ENCODE assay signal across 5 fruit fly cellular contexts in the genomic region with DNA sequence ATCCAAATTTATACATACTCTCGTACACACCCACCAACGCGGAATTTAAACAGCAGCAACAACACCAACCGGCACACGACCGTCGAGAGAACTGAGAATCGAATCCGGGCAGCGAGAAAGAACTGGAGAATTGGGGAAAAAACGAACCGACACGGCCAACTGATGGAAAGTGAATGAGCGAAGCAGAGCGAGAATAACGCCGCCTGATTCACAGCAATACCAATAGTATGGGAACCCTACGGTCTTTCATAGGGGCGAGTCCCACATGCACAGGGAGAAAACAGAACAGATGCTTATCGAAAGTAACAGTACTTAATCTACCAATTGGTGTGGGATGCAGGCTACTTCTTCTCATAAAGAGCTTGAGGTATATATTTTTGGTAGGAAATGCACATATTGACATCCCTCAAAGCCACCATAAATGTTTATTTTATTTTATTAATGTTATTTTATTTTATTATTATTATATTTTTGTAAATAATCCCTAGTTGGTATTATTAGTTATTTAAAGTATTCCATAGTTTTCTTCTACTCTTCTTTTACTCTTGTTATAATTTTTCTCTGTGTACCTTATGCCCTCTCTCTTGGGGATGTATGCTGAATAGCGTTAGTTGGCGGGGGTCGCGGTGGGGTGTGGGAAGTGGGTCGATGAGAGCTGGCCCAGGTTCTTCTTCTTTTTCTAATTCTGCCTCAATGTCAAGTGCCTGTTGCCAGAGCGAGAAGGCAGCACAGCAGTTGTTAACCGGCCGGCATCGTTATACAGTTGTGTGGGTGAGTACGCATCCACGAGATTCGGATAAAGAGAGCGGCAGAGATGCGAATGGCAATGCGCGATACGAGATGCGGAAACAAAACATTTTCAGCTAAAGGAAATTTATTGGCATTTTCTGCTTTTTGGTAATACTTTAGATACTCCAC.
A peak's percentile ranks its signal among the peaks of the same experiment; 100 is the strongest.
TF ChIP-seq lines count a peak whose summit lies in the region.

Gene CG17544 (minus strand): TSS at position 177 of the 918 bp plus-strand sequence.

- no peak for TF ChIP-seq CTCF in whole organism, embryonic (GFP tag; optimal IDR thresholded peaks at IDR 0.05; lab: Kevin White, UChicago)

TF ChIP-seq in whole organism, adult, 20 proteins besides CTCF, POLR2A, EP300 and RAD21 (continues in another document):
- TF ChIP-seq Hr96 (GFP tag; optimal IDR thresholded peaks at IDR 0.05; lab: Kevin White, UChicago) (peak; percentile 26), CG5204 (GFP tag; optimal IDR thresholded peaks at IDR 0.05; lab: Kevin White, UChicago) (peak; percentile 41), CG7045 (GFP tag; optimal IDR thresholded peaks at IDR 0.05; lab: Kevin White, UChicago) (peak; percentile 71), Mnt (GFP tag; optimal IDR thresholded peaks at IDR 0.05; lab: Kevin White, UChicago) (no peak), ovo (GFP tag; optimal IDR thresholded peaks at IDR 0.05; lab: Kevin White, UChicago) (peak; percentile 20), kay (GFP tag; lab: Kevin White, UChicago; ENCODE audit: borderline replicate concordance) (peak; percentile 15), CG1620 (GFP tag; optimal IDR thresholded peaks at IDR 0.05; lab: Kevin White, UChicago) (no peak), tj (GFP tag; optimal IDR thresholded peaks at IDR 0.05; lab: Kevin White, UChicago) (peak; percentile 62), Clk (GFP tag; optimal IDR thresholded peaks at IDR 0.05; lab: Kevin White, UChicago) (no peak), CG33017 (tag; optimal IDR thresholded peaks at IDR 0.05; lab: Kevin White, UChicago) (peak; percentile 57), pad (GFP tag; optimal IDR thresholded peaks at IDR 0.05; lab: Kevin White, UChicago) (peak; percentile 95), cnc (optimal IDR thresholded peaks at IDR 0.05; lab: Kevin White, UChicago) (no peak), cic (GFP tag; optimal IDR thresholded peaks at IDR 0.05; lab: Kevin White, UChicago) (peak; percentile 64), CG11617 (GFP tag; optimal IDR thresholded peaks at IDR 0.05; lab: Kevin White, UChicago) (peak; percentile 86), CG14711 (tag; optimal IDR thresholded peaks at IDR 0.05; lab: Kevin White, UChicago) (peak; percentile 65), CG7101 (tag; optimal IDR thresholded peaks at IDR 0.05; lab: Kevin White, UChicago) (peak; percentile 74)

TF ChIP-seq in whole organism, embryonic, 481 proteins besides CTCF, POLR2A, EP300 and RAD21 (continues in another document):
- TF ChIP-seq eve (GFP tag; optimal IDR thresholded peaks at IDR 0.05; lab: Kevin White, UChicago): peak in 1 of 2 experiments; percentile 10
- TF ChIP-seq kay (GFP tag; optimal IDR thresholded peaks at IDR 0.05; lab: Kevin White, UChicago): peak; percentile 54
- TF ChIP-seq NC2β (GFP tag; optimal IDR thresholded peaks at IDR 0.05; lab: Kevin White, UChicago): no peak
- no peak for TF ChIP-seq nerfin-2 (GFP tag; IDR thresholded peaks at IDR 0.05; lab: Robert Waterston, UW; ENCODE audit: partially characterized antibody)
- peak; percentile 11 for TF ChIP-seq CG12219 (GFP tag; optimal IDR thresholded peaks at IDR 0.05; lab: Kevin White, UChicago)
- peak; percentile 90 for TF ChIP-seq CG3281 (GFP tag; optimal IDR thresholded peaks at IDR 0.05; lab: Kevin White, UChicago)
- no peak for TF ChIP-seq Dref (GFP tag; IDR thresholded peaks at IDR 0.05; lab: Robert Waterston, UW)
- peak; percentile 28 for TF ChIP-seq jumu (GFP tag; optimal IDR thresholded peaks at IDR 0.05; lab: Kevin White, UChicago)
- TF ChIP-seq cato (GFP tag; optimal IDR thresholded peaks at IDR 0.05; lab: Kevin White, UChicago; ENCODE audit: borderline replicate concordance): peak; percentile 52
- TF ChIP-seq CG1233 (GFP tag; optimal IDR thresholded peaks at IDR 0.05; lab: Kevin White, UChicago): peak; percentile 89
- TF ChIP-seq Jarid2 (GFP tag; optimal IDR thresholded peaks at IDR 0.05; lab: Kevin White, UChicago): peak; percentile 64
- peak; percentile 53 for TF ChIP-seq fd3F (GFP tag; optimal IDR thresholded peaks at IDR 0.05; lab: Kevin White, UChicago)
- TF ChIP-seq gce (GFP tag; IDR thresholded peaks at IDR 0.05; lab: Robert Waterston, UW): peak; percentile 56; the same call in 1 of the 3 replicates
- TF ChIP-seq CG5245 (GFP tag; optimal IDR thresholded peaks at IDR 0.05; lab: Kevin White, UChicago): no peak
- TF ChIP-seq wor (GFP tag; IDR thresholded peaks at IDR 0.05; lab: Robert Waterston, UW): peak; percentile 21; the same call in 1 of the 2 replicates

TF ChIP-seq in whole organism, prepupa, 60 proteins besides CTCF, POLR2A, EP300 and RAD21 (continues in another document):
- TF ChIP-seq CG8632 (GFP tag; optimal IDR thresholded peaks at IDR 0.05; lab: Kevin White, UChicago) (peak; percentile 83), fkh (GFP tag; optimal IDR thresholded peaks at IDR 0.05; lab: Kevin White, UChicago) (peak; percentile 69), CG11902 (GFP tag; optimal IDR thresholded peaks at IDR 0.05; lab: Kevin White, UChicago) (peak; percentile 28), net (GFP tag; optimal IDR thresholded peaks at IDR 0.05; lab: Kevin White, UChicago) (peak; percentile 54), achi (GFP tag; optimal IDR thresholded peaks at IDR 0.05; lab: Kevin White, UChicago) (peak; percentile 84), Lpt (GFP tag; optimal IDR thresholded peaks at IDR 0.05; lab: Kevin White, UChicago) (peak; percentile 49), CG6854 (GFP tag; optimal IDR thresholded peaks at IDR 0.05; lab: Kevin White, UChicago) (peak; percentile 56), CG9139 (GFP tag; optimal IDR thresholded peaks at IDR 0.05; lab: Kevin White, UChicago) (peak; percentile 42), topi (GFP tag; optimal IDR thresholded peaks at IDR 0.05; lab: Kevin White, UChicago) (peak; percentile 22), CG3919 (GFP tag; optimal IDR thresholded peaks at IDR 0.05; lab: Kevin White, UChicago) (peak; percentile 50), CG4318 (GFP tag; optimal IDR thresholded peaks at IDR 0.05; lab: Kevin White, UChicago) (peak; percentile 66), fd85E (GFP tag; optimal IDR thresholded peaks at IDR 0.05; lab: Kevin White, UChicago) (peak; percentile 5), CG6808 (GFP tag; optimal IDR thresholded peaks at IDR 0.05; lab: Kevin White, UChicago) (peak; percentile 79), CG8319 (GFP tag; optimal IDR thresholded peaks at IDR 0.05; lab: Kevin White, UChicago) (peak; percentile 25), acj6 (GFP tag; optimal IDR thresholded peaks at IDR 0.05; lab: Kevin White, UChicago) (peak; percentile 82), CG3032 (tag; optimal IDR thresholded peaks at IDR 0.05; lab: Kevin White, UChicago) (peak; percentile 84)

TF ChIP-seq in whole organism, pupa, 21 proteins besides CTCF, POLR2A, EP300 and RAD21 (continues in another document):
- peak; percentile 83 for TF ChIP-seq Snoo (tag; optimal IDR thresholded peaks at IDR 0.05; lab: Kevin White, UChicago)
- TF ChIP-seq gl (tag; optimal IDR thresholded peaks at IDR 0.05; lab: Kevin White, UChicago): no peak
- no peak for TF ChIP-seq EcR (GFP tag; optimal IDR thresholded peaks at IDR 0.05; lab: Kevin White, UChicago)
- peak; percentile 88 for TF ChIP-seq CG14655 (GFP tag; optimal IDR thresholded peaks at IDR 0.05; lab: Kevin White, UChicago)
- peak; percentile 51 for TF ChIP-seq CG8301 (tag; optimal IDR thresholded peaks at IDR 0.05; lab: Kevin White, UChicago)
- TF ChIP-seq Ets98B (GFP tag; IDR thresholded peaks at IDR 0.05; lab: Robert Waterston, UW): peak; percentile 46
- TF ChIP-seq D1 (tag; optimal IDR thresholded peaks at IDR 0.05; lab: Kevin White, UChicago): no peak
- TF ChIP-seq CG10348 (GFP tag; IDR thresholded peaks at IDR 0.05; lab: Robert Waterston, UW): no peak
- no peak; the same call in 1 of the 2 replicates for TF ChIP-seq rn (GFP tag; IDR thresholded peaks at IDR 0.05; lab: Robert Waterston, UW)
- peak; percentile 66 for TF ChIP-seq fd96Ca (GFP tag; IDR thresholded peaks at IDR 0.05; lab: Robert Waterston, UW)
- peak; percentile 76 for TF ChIP-seq CG12605 (GFP tag; IDR thresholded peaks at IDR 0.05; lab: Robert Waterston, UW)
- peak; percentile 85 for TF ChIP-seq CG8159 (tag; optimal IDR thresholded peaks at IDR 0.05; lab: Kevin White, UChicago)
- TF ChIP-seq CG4496 (GFP tag; IDR thresholded peaks at IDR 0.05; lab: Robert Waterston, UW): peak; percentile 56; the same call in 2 of the 3 replicates
- peak; percentile 41 for TF ChIP-seq Pif1A (GFP tag; optimal IDR thresholded peaks at IDR 0.05; lab: Kevin White, UChicago)
- TF ChIP-seq Pif1B (GFP tag; optimal IDR thresholded peaks at IDR 0.05; lab: Kevin White, UChicago): no peak
- peak; percentile 77 for TF ChIP-seq CG17806 (tag; optimal IDR thresholded peaks at IDR 0.05; lab: Kevin White, UChicago)
- TF ChIP-seq CG15710 (tag; optimal IDR thresholded peaks at IDR 0.05; lab: Kevin White, UChicago): peak; percentile 83
- TF ChIP-seq CG9948 (tag; optimal IDR thresholded peaks at IDR 0.05; lab: Kevin White, UChicago): peak; percentile 84

TF ChIP-seq in whole organism, wandering third instar larva, 38 proteins besides CTCF, POLR2A, EP300 and RAD21 (continues in another document):
- TF ChIP-seq CG9705 (GFP tag; optimal IDR thresholded peaks at IDR 0.05; lab: Kevin White, UChicago): peak; percentile 50
- no peak for TF ChIP-seq dsf (GFP tag; optimal IDR thresholded peaks at IDR 0.05; lab: Kevin White, UChicago; ENCODE audit: borderline replicate concordance)
- no peak for TF ChIP-seq sage (GFP tag; optimal IDR thresholded peaks at IDR 0.05; lab: Kevin White, UChicago)
- TF ChIP-seq ey (GFP tag; optimal IDR thresholded peaks at IDR 0.05; lab: Kevin White, UChicago): peak; percentile 39
- no peak for TF ChIP-seq Rel (GFP tag; optimal IDR thresholded peaks at IDR 0.05; lab: Kevin White, UChicago)
- peak; percentile 27 for TF ChIP-seq Rel (tag; optimal IDR thresholded peaks at IDR 0.05; lab: Kevin White, UChicago)
- peak; percentile 27 for TF ChIP-seq Vsx2 (GFP tag; optimal IDR thresholded peaks at IDR 0.05; lab: Kevin White, UChicago; ENCODE audit: partially characterized antibody)
- no peak for TF ChIP-seq CG32264 (GFP tag; optimal IDR thresholded peaks at IDR 0.05; lab: Kevin White, UChicago)
- TF ChIP-seq CrebA (GFP tag; optimal IDR thresholded peaks at IDR 0.05; lab: Kevin White, UChicago; ENCODE audit: borderline replicate concordance): no peak
- no peak for TF ChIP-seq Mio (GFP tag; optimal IDR thresholded peaks at IDR 0.05; lab: Kevin White, UChicago)
- TF ChIP-seq OdsH (GFP tag; optimal IDR thresholded peaks at IDR 0.05; lab: Kevin White, UChicago): peak; percentile 69
- TF ChIP-seq fru (GFP tag; optimal IDR thresholded peaks at IDR 0.05; lab: Kevin White, UChicago): peak; percentile 59
- TF ChIP-seq Hr78 (GFP tag; optimal IDR thresholded peaks at IDR 0.05; lab: Kevin White, UChicago): no peak
- TF ChIP-seq Jra (GFP tag; optimal IDR thresholded peaks at IDR 0.05; lab: Kevin White, UChicago): no peak
- TF ChIP-seq pan (optimal IDR thresholded peaks at IDR 0.05; lab: Kevin White, UChicago): no peak
- TF ChIP-seq h (GFP tag; optimal IDR thresholded peaks at IDR 0.05; lab: Kevin White, UChicago): peak; percentile 44
- no peak for TF ChIP-seq GATAd (GFP tag; optimal IDR thresholded peaks at IDR 0.05; lab: Kevin White, UChicago)
- peak; percentile 22 for TF ChIP-seq br (GFP tag; optimal IDR thresholded peaks at IDR 0.05; lab: Kevin White, UChicago)
- peak; percentile 1 for TF ChIP-seq jim (GFP tag; optimal IDR thresholded peaks at IDR 0.05; lab: Kevin White, UChicago)
- peak; percentile 60 for TF ChIP-seq Hr83 (GFP tag; optimal IDR thresholded peaks at IDR 0.05; lab: Kevin White, UChicago; ENCODE audit: poor library complexity, severe bottlenecking)
